Fruit fly (Drosophila melanogaster): Measurements from ENCODE around the gene CG1578.

DNA sequence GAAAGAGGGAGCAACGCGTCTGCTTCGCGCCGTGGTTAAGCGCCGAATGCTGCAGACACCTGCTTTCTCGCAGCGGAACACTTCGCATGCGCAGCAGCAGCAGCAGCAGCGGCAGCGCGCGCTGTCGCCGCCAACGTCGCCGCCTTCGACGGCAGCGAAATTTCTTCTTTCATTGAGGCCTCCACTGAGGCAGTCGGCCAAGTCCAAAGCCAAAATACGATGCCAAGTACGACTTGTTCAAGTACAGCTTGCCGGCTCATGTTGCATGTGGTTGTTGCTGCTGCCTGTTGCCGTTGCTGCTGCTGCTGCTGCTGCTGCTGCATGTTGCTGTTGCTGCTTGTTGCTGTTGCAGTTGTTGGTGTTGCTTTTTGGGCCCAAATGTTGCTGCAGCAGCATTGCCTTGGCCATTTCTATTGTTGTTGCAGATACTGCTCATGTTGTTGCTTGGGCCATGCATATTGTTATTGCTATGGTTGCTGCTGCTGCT is 37.6 kb downstream of the CG1578 start, which contains the start of gene dy:
- TF ChIP-seq CG6683 (GFP tag; optimal IDR thresholded peaks at IDR 0.05): no peak
- no peak for TF ChIP-seq Bteb2 (GFP tag; optimal IDR thresholded peaks at IDR 0.05)
- no peak for TF ChIP-seq onecut (GFP tag; IDR thresholded peaks at IDR 0.05)
- TF ChIP-seq Lhr (GFP tag; optimal IDR thresholded peaks at IDR 0.05): no peak
- TF ChIP-seq prd (optimal IDR thresholded peaks at IDR 0.05): no peak
- no peak for TF ChIP-seq prd (GFP tag; IDR thresholded peaks at IDR 0.05)
- TF ChIP-seq E2f2 (GFP tag; IDR thresholded peaks at IDR 0.05): no peak
- no peak for TF ChIP-seq pfk (GFP tag; optimal IDR thresholded peaks at IDR 0.05)
- no peak for TF ChIP-seq CG12236 (GFP tag; optimal IDR thresholded peaks at IDR 0.05)
- TF ChIP-seq az2 (GFP tag; optimal IDR thresholded peaks at IDR 0.05): no peak

Data from whole organism, embryonic.